ENCODE assay signal across 2 fruit fly cellular contexts in genomic region chr2L:6074314-6074713, dm6.
TF ChIP-seq lines count a peak whose summit lies in the region.

No protein-coding gene starts in this region.

- no peak for TF ChIP-seq CTCF in whole organism, embryonic (GFP tag; optimal IDR thresholded peaks at IDR 0.05; lab: Kevin White, UChicago)

TF ChIP-seq in whole organism, embryonic, 481 proteins besides CTCF, POLR2A, EP300 and RAD21 (continues in another document):
- no peak for TF ChIP-seq Usf (GFP tag; optimal IDR thresholded peaks at IDR 0.05; lab: Kevin White, UChicago)
- TF ChIP-seq Dip2 (GFP tag; IDR thresholded peaks at IDR 0.05; lab: Robert Waterston, UW): no peak
- no peak for TF ChIP-seq Gsc (GFP tag; IDR thresholded peaks at IDR 0.05; lab: Robert Waterston, UW)
- no peak for TF ChIP-seq gsb-n (tag; optimal IDR thresholded peaks at IDR 0.05; lab: Kevin White, UChicago)
- TF ChIP-seq Mes4 (GFP tag; optimal IDR thresholded peaks at IDR 0.05; lab: Kevin White, UChicago): no peak
- TF ChIP-seq row (GFP tag; IDR thresholded peaks at IDR 0.05; lab: Robert Waterston, UW): no peak
- TF ChIP-seq CG2889 (GFP tag; IDR thresholded peaks at IDR 0.05; lab: Robert Waterston, UW): 0 out of 3 replicates have a peak, but pooled peaks have one; percentile 19
- no peak for TF ChIP-seq Ada2b (GFP tag; IDR thresholded peaks at IDR 0.05; lab: Robert Waterston, UW)
- TF ChIP-seq toy (GFP tag; IDR thresholded peaks at IDR 0.05; lab: Robert Waterston, UW): no peak
- TF ChIP-seq CG2120 (GFP tag; optimal IDR thresholded peaks at IDR 0.05; lab: Kevin White, UChicago): no peak
- no peak for TF ChIP-seq CG11696 (GFP tag; IDR thresholded peaks at IDR 0.05; lab: Robert Waterston, UW)
- peak; percentile 20 for TF ChIP-seq HLHmδ (GFP tag; optimal IDR thresholded peaks at IDR 0.05; lab: Kevin White, UChicago)
- TF ChIP-seq CG10959 (GFP tag; IDR thresholded peaks at IDR 0.05; lab: Robert Waterston, UW): no peak
- TF ChIP-seq HHEX (GFP tag; optimal IDR thresholded peaks at IDR 0.05; lab: Kevin White, UChicago): no peak
- TF ChIP-seq Dip3 (GFP tag; optimal IDR thresholded peaks at IDR 0.05; lab: Kevin White, UChicago): no peak
- TF ChIP-seq CG10462 (GFP tag; optimal IDR thresholded peaks at IDR 0.05; lab: Kevin White, UChicago): no peak
- no peak for TF ChIP-seq slp2 (GFP tag; optimal IDR thresholded peaks at IDR 0.05; lab: Kevin White, UChicago)
- no peak for TF ChIP-seq zf30C (GFP tag; optimal IDR thresholded peaks at IDR 0.05; lab: Kevin White, UChicago)
- TF ChIP-seq hth (optimal IDR thresholded peaks at IDR 0.05; lab: Kevin White, UChicago): no peak
- peak; percentile 60; the same call in 1 of the 2 replicates for TF ChIP-seq crol (GFP tag; IDR thresholded peaks at IDR 0.05; lab: Robert Waterston, UW)
- TF ChIP-seq lilli (GFP tag; optimal IDR thresholded peaks at IDR 0.05; lab: Kevin White, UChicago): no peak
- TF ChIP-seq fru (optimal IDR thresholded peaks at IDR 0.05; lab: Kevin White, UChicago): no peak
- no peak for TF ChIP-seq CG4328 (GFP tag; optimal IDR thresholded peaks at IDR 0.05; lab: Kevin White, UChicago)
- TF ChIP-seq kni (GFP tag; optimal IDR thresholded peaks at IDR 0.05; lab: Kevin White, UChicago): peak; percentile 52
- TF ChIP-seq ci (GFP tag; IDR thresholded peaks at IDR 0.05; lab: Robert Waterston, UW): peak; percentile 68
- TF ChIP-seq fd96Cb (tag; optimal IDR thresholded peaks at IDR 0.05; lab: Kevin White, UChicago): no peak
- TF ChIP-seq B-H1 (GFP tag; IDR thresholded peaks at IDR 0.05; lab: Robert Waterston, UW): no peak
- TF ChIP-seq sc (optimal IDR thresholded peaks at IDR 0.05; lab: Kevin White, UChicago): no peak
- TF ChIP-seq sc (GFP tag; optimal IDR thresholded peaks at IDR 0.05; lab: Kevin White, UChicago): no peak
- no peak for TF ChIP-seq CG17568 (GFP tag; optimal IDR thresholded peaks at IDR 0.05; lab: Kevin White, UChicago)
- 0 out of 2 replicates have a peak, but pooled peaks have one; percentile 43 for TF ChIP-seq rib (GFP tag; IDR thresholded peaks at IDR 0.05; lab: Robert Waterston, UW)
- no peak for TF ChIP-seq CG15696 (tag; optimal IDR thresholded peaks at IDR 0.05; lab: Kevin White, UChicago)
- no peak for TF ChIP-seq D19A (tag; optimal IDR thresholded peaks at IDR 0.05; lab: Kevin White, UChicago)
- no peak for TF ChIP-seq CG3407 (GFP tag; optimal IDR thresholded peaks at IDR 0.05; lab: Kevin White, UChicago)
- TF ChIP-seq peb (GFP tag; IDR thresholded peaks at IDR 0.05; lab: Robert Waterston, UW): 0 out of 2 replicates have a peak, but pooled peaks have one; percentile 10
- TF ChIP-seq CG4730 (GFP tag; IDR thresholded peaks at IDR 0.05; lab: Robert Waterston, UW): no peak
- no peak for TF ChIP-seq Hand (GFP tag; optimal IDR thresholded peaks at IDR 0.05; lab: Kevin White, UChicago)
- TF ChIP-seq Ptx1 (GFP tag; IDR thresholded peaks at IDR 0.05; lab: Robert Waterston, UW): no peak
- no peak for TF ChIP-seq Nf-YC (tag; optimal IDR thresholded peaks at IDR 0.05; lab: Kevin White, UChicago)
- TF ChIP-seq abd-A (tag; optimal IDR thresholded peaks at IDR 0.05; lab: Kevin White, UChicago): peak; percentile 68
- peak; percentile 39 for TF ChIP-seq CG10543 (GFP tag; optimal IDR thresholded peaks at IDR 0.05; lab: Kevin White, UChicago)
- TF ChIP-seq eyg (GFP tag; optimal IDR thresholded peaks at IDR 0.05; lab: Kevin White, UChicago): no peak
- no peak for TF ChIP-seq CG1233 (GFP tag; optimal IDR thresholded peaks at IDR 0.05; lab: Kevin White, UChicago)
- no peak for TF ChIP-seq Awh (GFP tag; IDR thresholded peaks at IDR 0.05; lab: Robert Waterston, UW)
- TF ChIP-seq ac (GFP tag; optimal IDR thresholded peaks at IDR 0.05; lab: Kevin White, UChicago): no peak
- no peak for TF ChIP-seq Atf6 (GFP tag; IDR thresholded peaks at IDR 0.05; lab: Robert Waterston, UW)
- TF ChIP-seq CG14441 (GFP tag; IDR thresholded peaks at IDR 0.05; lab: Robert Waterston, UW): no peak
- no peak for TF ChIP-seq chn (GFP tag; optimal IDR thresholded peaks at IDR 0.05; lab: Kevin White, UChicago)

TF ChIP-seq in whole organism, pupa, 21 proteins besides CTCF, POLR2A, EP300 and RAD21:
- TF ChIP-seq Snoo (tag; optimal IDR thresholded peaks at IDR 0.05; lab: Kevin White, UChicago) (no peak), EcR (GFP tag; optimal IDR thresholded peaks at IDR 0.05; lab: Kevin White, UChicago) (peak; percentile 4)
TF ChIP-seq in whole organism, pupa: peak in this region for 1.
